In the genomic region with DNA sequence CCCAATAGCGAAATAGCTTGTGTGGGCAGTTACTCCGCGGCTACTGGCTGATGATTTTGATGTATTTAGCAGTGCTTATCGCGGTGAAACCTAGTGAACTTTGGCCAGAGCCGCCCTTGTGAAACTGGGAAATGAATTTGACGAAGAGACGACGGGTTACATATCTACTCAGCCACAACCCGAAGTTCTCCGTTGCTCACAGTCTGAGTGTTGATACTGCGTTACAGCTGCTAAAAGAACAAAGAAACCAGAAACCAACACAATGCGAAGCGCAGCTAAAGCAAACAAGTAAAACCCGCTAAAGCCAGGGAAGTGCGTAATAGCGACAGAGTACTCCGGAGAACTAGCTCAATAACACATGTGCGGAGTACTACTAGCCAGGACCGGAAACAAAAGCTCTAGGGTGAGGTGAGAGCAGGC, we compare ENCODE assay signal across 4 fruit fly cellular contexts.
TF ChIP-seq lines count a peak whose summit lies in the region.

No protein-coding gene starts in this region.

- no peak for TF ChIP-seq CTCF in whole organism, embryonic (GFP tag; optimal IDR thresholded peaks at IDR 0.05; lab: Kevin White, UChicago)

TF ChIP-seq in whole organism, embryonic, 481 proteins besides CTCF, POLR2A, EP300 and RAD21 (continues in another document):
- TF ChIP-seq jumu (GFP tag; optimal IDR thresholded peaks at IDR 0.05; lab: Kevin White, UChicago) (no peak), CG9609 (GFP tag; optimal IDR thresholded peaks at IDR 0.05; lab: Kevin White, UChicago) (no peak), CG2116 (GFP tag; optimal IDR thresholded peaks at IDR 0.05; lab: Kevin White, UChicago) (no peak), CG10209 (GFP tag; optimal IDR thresholded peaks at IDR 0.05; lab: Kevin White, UChicago) (peak; percentile 10), btn (GFP tag; optimal IDR thresholded peaks at IDR 0.05; lab: Kevin White, UChicago) (no peak), CG4424 (GFP tag; optimal IDR thresholded peaks at IDR 0.05; lab: Kevin White, UChicago) (no peak), cas (GFP tag; IDR thresholded peaks at IDR 0.05; lab: Robert Waterston, UW) (no peak), Fer1 (GFP tag; optimal IDR thresholded peaks at IDR 0.05; lab: Kevin White, UChicago) (peak; percentile 37), CG13624 (GFP tag; optimal IDR thresholded peaks at IDR 0.05; lab: Kevin White, UChicago) (peak; percentile 40), Pdp1 (GFP tag; optimal IDR thresholded peaks at IDR 0.05; lab: Kevin White, UChicago) (peak in 1 of 2 experiments; percentile 15), ind (GFP tag; optimal IDR thresholded peaks at IDR 0.05; lab: Kevin White, UChicago) (no peak), CG9727 (GFP tag; optimal IDR thresholded peaks at IDR 0.05; lab: Kevin White, UChicago) (no peak), hth (optimal IDR thresholded peaks at IDR 0.05; lab: Kevin White, UChicago) (no peak), Adf1 (GFP tag; IDR thresholded peaks at IDR 0.05; lab: Robert Waterston, UW) (no peak), CG13775 (GFP tag; optimal IDR thresholded peaks at IDR 0.05; lab: Kevin White, UChicago) (no peak), Ets65A (GFP tag; lab: Kevin White, UChicago) (no peak), E2f2 (GFP tag; IDR thresholded peaks at IDR 0.05; lab: Robert Waterston, UW) (no peak), exex (tag; optimal IDR thresholded peaks at IDR 0.05; lab: Kevin White, UChicago) (peak; percentile 9), dm (GFP tag; optimal IDR thresholded peaks at IDR 0.05; lab: Kevin White, UChicago) (no peak), CG18476 (GFP tag; optimal IDR thresholded peaks at IDR 0.05; lab: Kevin White, UChicago) (no peak), CG10565 (GFP tag; optimal IDR thresholded peaks at IDR 0.05; lab: Kevin White, UChicago) (no peak), ci (GFP tag; IDR thresholded peaks at IDR 0.05; lab: Robert Waterston, UW) (0 out of 3 replicates have a peak, but pooled peaks have one; percentile 22)

TF ChIP-seq in whole organism, prepupa, 60 proteins besides CTCF, POLR2A, EP300 and RAD21:
- TF ChIP-seq pdm3 (GFP tag; optimal IDR thresholded peaks at IDR 0.05; lab: Kevin White, UChicago) (no peak), salr (GFP tag; optimal IDR thresholded peaks at IDR 0.05; lab: Kevin White, UChicago) (no peak), CG8319 (GFP tag; optimal IDR thresholded peaks at IDR 0.05; lab: Kevin White, UChicago) (no peak), CG4318 (GFP tag; optimal IDR thresholded peaks at IDR 0.05; lab: Kevin White, UChicago) (no peak), spab (GFP tag; optimal IDR thresholded peaks at IDR 0.05; lab: Kevin White, UChicago) (peak; percentile 5), Eip78C (GFP tag; lab: Kevin White, UChicago) (peak; percentile 76), svp (GFP tag; lab: Kevin White, UChicago) (peak; percentile 16), eg (GFP tag; IDR thresholded peaks at IDR 0.05; lab: Robert Waterston, UW) (peak; percentile 18; the same call in 1 of the 3 replicates), CG1621 (tag; optimal IDR thresholded peaks at IDR 0.05; lab: Kevin White, UChicago) (peak; percentile 89), Sox14 (GFP tag; optimal IDR thresholded peaks at IDR 0.05; lab: Kevin White, UChicago) (peak; percentile 85), CG7368 (GFP tag; optimal IDR thresholded peaks at IDR 0.05; lab: Kevin White, UChicago) (no peak), CG6808 (GFP tag; optimal IDR thresholded peaks at IDR 0.05; lab: Kevin White, UChicago) (peak; percentile 35), ss (GFP tag; optimal IDR thresholded peaks at IDR 0.05; lab: Kevin White, UChicago) (peak in 1 of 2 experiments; percentile 62), CG8119 (GFP tag; IDR thresholded peaks at IDR 0.05; lab: Robert Waterston, UW) (0 out of 3 replicates have a peak, but pooled peaks have one; percentile 14), fkh (GFP tag; optimal IDR thresholded peaks at IDR 0.05; lab: Kevin White, UChicago) (peak; percentile 72), CG9139 (GFP tag; optimal IDR thresholded peaks at IDR 0.05; lab: Kevin White, UChicago) (peak; percentile 37), CG34406 (GFP tag; optimal IDR thresholded peaks at IDR 0.05; lab: Kevin White, UChicago) (no peak)

TF ChIP-seq in whole organism, pupa, 21 proteins besides CTCF, POLR2A, EP300 and RAD21:
- TF ChIP-seq CG13204 (GFP tag; optimal IDR thresholded peaks at IDR 0.05; lab: Kevin White, UChicago) (peak; percentile 25), EcR (GFP tag; optimal IDR thresholded peaks at IDR 0.05; lab: Kevin White, UChicago) (peak; percentile 53), CG32121 (GFP tag; IDR thresholded peaks at IDR 0.05; lab: Robert Waterston, UW) (no peak), CG8159 (tag; optimal IDR thresholded peaks at IDR 0.05; lab: Kevin White, UChicago) (no peak), Pif1A (GFP tag; optimal IDR thresholded peaks at IDR 0.05; lab: Kevin White, UChicago) (peak; percentile 13), Ets98B (GFP tag; IDR thresholded peaks at IDR 0.05; lab: Robert Waterston, UW) (no peak), gl (tag; optimal IDR thresholded peaks at IDR 0.05; lab: Kevin White, UChicago) (peak; percentile 35), CG4496 (GFP tag; IDR thresholded peaks at IDR 0.05; lab: Robert Waterston, UW) (0 out of 3 replicates have a peak, but pooled peaks have one; percentile 24), Pif1B (GFP tag; optimal IDR thresholded peaks at IDR 0.05; lab: Kevin White, UChicago) (peak; percentile 31), CG34367 (tag; optimal IDR thresholded peaks at IDR 0.05; lab: Kevin White, UChicago) (no peak)
TF ChIP-seq in whole organism, pupa: peak in this region for 6.

TF ChIP-seq in whole organism, wandering third instar larva, 38 proteins besides CTCF, POLR2A, EP300 and RAD21:
- peak; percentile 16 for TF ChIP-seq h (GFP tag; optimal IDR thresholded peaks at IDR 0.05; lab: Kevin White, UChicago)
- peak; percentile 17 for TF ChIP-seq OdsH (GFP tag; optimal IDR thresholded peaks at IDR 0.05; lab: Kevin White, UChicago)
- TF ChIP-seq Hr83 (GFP tag; optimal IDR thresholded peaks at IDR 0.05; lab: Kevin White, UChicago; ENCODE audit: poor library complexity, severe bottlenecking) = peak; percentile 67
- no peak for TF ChIP-seq Sp1 (GFP tag; optimal IDR thresholded peaks at IDR 0.05; lab: Kevin White, UChicago)
- no peak for TF ChIP-seq dl (GFP tag; optimal IDR thresholded peaks at IDR 0.05; lab: Kevin White, UChicago; ENCODE audit: insufficient read depth in 1 of 2, partially characterized antibody in 2 of 2)
- TF ChIP-seq sage (GFP tag; optimal IDR thresholded peaks at IDR 0.05; lab: Kevin White, UChicago) = no peak
- TF ChIP-seq rgr (GFP tag; optimal IDR thresholded peaks at IDR 0.05; lab: Kevin White, UChicago) = peak; percentile 5
- TF ChIP-seq CrebA (GFP tag; optimal IDR thresholded peaks at IDR 0.05; lab: Kevin White, UChicago; ENCODE audit: borderline replicate concordance) = no peak
- TF ChIP-seq CG9705 (GFP tag; optimal IDR thresholded peaks at IDR 0.05; lab: Kevin White, UChicago) = no peak
- no peak for TF ChIP-seq HLH106 (tag; optimal IDR thresholded peaks at IDR 0.05; lab: Kevin White, UChicago)
- peak; percentile 13 for TF ChIP-seq br (GFP tag; optimal IDR thresholded peaks at IDR 0.05; lab: Kevin White, UChicago)
TF ChIP-seq in whole organism, wandering third instar larva: peak in this region for 5.
